Comparison of ENCODE assay signal across 3 worm cellular contexts in genomic region chrX:15075170-15075569, ce11.
TF ChIP-seq lines count a peak whose summit lies in the region.

No protein-coding gene starts in this region.

TF ChIP-seq in whole organism, L1 larva, 84 proteins besides CTCF, POLR2A, EP300 and RAD21:
- TF ChIP-seq fos-1 (tag; optimal IDR thresholded peaks at IDR 0.05; lab: Kevin White, UChicago) (no peak), egl-13 (tag; optimal IDR thresholded peaks at IDR 0.05; lab: Kevin White, UChicago) (no peak), lir-3 (tag; optimal IDR thresholded peaks at IDR 0.05; lab: Kevin White, UChicago; ENCODE audit: poor library complexity) (no peak), efl-1 (optimal IDR thresholded peaks at IDR 0.05; lab: Kevin White, UChicago) (no peak), efl-1 (GFP tag; optimal IDR thresholded peaks at IDR 0.05 in 1 of 2; lab: Kevin White, UChicago) (peak in 1 of 2 experiments; percentile 53), hlh-17 (GFP tag; optimal IDR thresholded peaks at IDR 0.05; lab: Kevin White, UChicago; ENCODE audit: borderline replicate concordance) (no peak), snpc-4 (tag; optimal IDR thresholded peaks at IDR 0.05; lab: Kevin White, UChicago) (peak; percentile 11), nhr-85 (tag; lab: Kevin White, UChicago) (peak; percentile 9)

TF ChIP-seq in whole organism, L4 larva, 104 proteins besides CTCF, POLR2A, EP300 and RAD21:
- no peak for TF ChIP-seq fkh-10 (GFP tag; optimal IDR thresholded peaks at IDR 0.05; lab: Kevin White, UChicago)
- TF ChIP-seq zag-1 (tag; optimal IDR thresholded peaks at IDR 0.05; lab: Kevin White, UChicago): no peak
- 0 out of 2 replicates have a peak, but pooled peaks have one; percentile 29 for TF ChIP-seq nhr-42 (GFP tag; IDR thresholded peaks at IDR 0.05; lab: Robert Waterston, UW)
- peak; percentile 53 for TF ChIP-seq aha-1 (tag; lab: Kevin White, UChicago)
- no peak for TF ChIP-seq duxl-1 (tag; optimal IDR thresholded peaks at IDR 0.05; lab: Kevin White, UChicago; ENCODE audit: poor library complexity)
- TF ChIP-seq mdl-1 (tag; optimal IDR thresholded peaks at IDR 0.05; lab: Kevin White, UChicago): no peak
- TF ChIP-seq saeg-2 (GFP tag; IDR thresholded peaks at IDR 0.05; lab: Robert Waterston, UW): 0 out of 2 replicates have a peak, but pooled peaks have one; percentile 10
- TF ChIP-seq hmg-1.1 (GFP tag; IDR thresholded peaks at IDR 0.05; lab: Robert Waterston, UW): peak; percentile 33; the same call in 1 of the 2 replicates
- TF ChIP-seq ZK546.5 (tag; optimal IDR thresholded peaks at IDR 0.05; lab: Kevin White, UChicago): no peak
- TF ChIP-seq egl-43 (GFP tag; IDR thresholded peaks at IDR 0.05; lab: Robert Waterston, UW): 0 out of 2 replicates have a peak, but pooled peaks have one; percentile 10
- TF ChIP-seq mdt-29 (GFP tag; IDR thresholded peaks at IDR 0.05; lab: Robert Waterston, UW): no peak

TF ChIP-seq in whole organism, young adult, 124 proteins besides CTCF, POLR2A, EP300 and RAD21:
- no peak for TF ChIP-seq ztf-6 (GFP tag; IDR thresholded peaks at IDR 0.05; lab: Robert Waterston, UW)
- TF ChIP-seq ets-4 (GFP tag; optimal IDR thresholded peaks at IDR 0.05; lab: Kevin White, UChicago): no peak
- TF ChIP-seq snpc-1.1 (tag; optimal IDR thresholded peaks at IDR 0.05; lab: Kevin White, UChicago; ENCODE audit: insufficient read depth): peak; percentile 30
- TF ChIP-seq D2030.7 (GFP tag; IDR thresholded peaks at IDR 0.05; lab: Robert Waterston, UW): no peak
- TF ChIP-seq cebp-1 (GFP tag; IDR thresholded peaks at IDR 0.05; lab: Robert Waterston, UW): no peak
- no peak for TF ChIP-seq cebp-1 (tag; optimal IDR thresholded peaks at IDR 0.05; lab: Kevin White, UChicago)
- no peak for TF ChIP-seq attf-5 (GFP tag; optimal IDR thresholded peaks at IDR 0.05; lab: Kevin White, UChicago)
- no peak for TF ChIP-seq egrh-3 (GFP tag; IDR thresholded peaks at IDR 0.05; lab: Robert Waterston, UW)
- no peak for TF ChIP-seq F37B4.10 (GFP tag; IDR thresholded peaks at IDR 0.05; lab: Robert Waterston, UW)
- no peak for TF ChIP-seq sdz-38 (tag; optimal IDR thresholded peaks at IDR 0.05; lab: Kevin White, UChicago)
- TF ChIP-seq sptf-2 (GFP tag; optimal IDR thresholded peaks at IDR 0.05; lab: Kevin White, UChicago): no peak
- no peak for TF ChIP-seq snpc-4 (GFP tag; optimal IDR thresholded peaks at IDR 0.05; lab: Kevin White, UChicago)
- TF ChIP-seq snpc-4 (tag; optimal IDR thresholded peaks at IDR 0.05; lab: Kevin White, UChicago): peak in 2 of 4 experiments; percentile 51 to 80
- TF ChIP-seq snpc-1.3 (tag; optimal IDR thresholded peaks at IDR 0.05; lab: Kevin White, UChicago; ENCODE audit: insufficient read depth): no peak
- 0 out of 2 replicates have a peak, but pooled peaks have one; percentile 7 for TF ChIP-seq Y95B8A.8 (GFP tag; IDR thresholded peaks at IDR 0.05; lab: Robert Waterston, UW)
- no peak for TF ChIP-seq cebp-2 (GFP tag; IDR thresholded peaks at IDR 0.05; lab: Robert Waterston, UW)
- no peak for TF ChIP-seq let-607 (tag; optimal IDR thresholded peaks at IDR 0.05; lab: Kevin White, UChicago)
